Worm (Caenorhabditis elegans) whole organism, L2 larva: ENCODE measurements around the gene mdf-1.

Experiments
- aly-2 ChIP-seq: fragments of 150-350 bp; optimal IDR thresholded peaks from 2 replicates; lab custom pipeline; 2014; ENCODE audit warnings: missing biosample characterization, missing genetic modification characterization
- ama-1 ChIP-seq: fragments of 150-350 bp; optimal IDR thresholded peaks from 2 replicates; lab custom pipeline; 2018; ENCODE audit warnings: inconsistent platforms
- blmp-1 ChIP-seq: sonication (generic microtip); optimal IDR thresholded peaks from 2 replicates; lab custom pipeline; 2017; ENCODE audit warnings: missing genetic modification characterization, mild to moderate bottlenecking, missing compliant biosample characterization, antibody characterized with exemption, moderate library complexity; ENCODE audit not compliant: insufficient read depth
- ceh-82 ChIP-seq: fragments of 150-350 bp; optimal IDR thresholded peaks from 2 replicates; lab custom pipeline; 2014; ENCODE audit warnings: missing biosample characterization, missing genetic modification characterization
- dmd-4 ChIP-seq: sonication (generic microtip); optimal IDR thresholded peaks from 2 replicates; lab custom pipeline; 2017; ENCODE audit warnings: missing biosample characterization, missing genetic modification characterization
- egl-27 ChIP-seq: sonication (generic microtip); optimal IDR thresholded peaks from 3 replicates; lab custom pipeline; 2017; ENCODE audit warnings: missing biosample characterization, missing genetic modification reagents, missing genetic modification characterization
- elt-1 ChIP-seq: fragments of 150-350 bp; optimal IDR thresholded peaks from 2 replicates; lab custom pipeline; 2014; ENCODE audit warnings: missing biosample characterization, missing genetic modification characterization
- lin-39 ChIP-seq: fragments of 150-350 bp; optimal IDR thresholded peaks from 2 replicates; lab custom pipeline; 2014; ENCODE audit warnings: missing biosample characterization, missing genetic modification reagents, missing genetic modification characterization
- nhr-237 ChIP-seq: fragments of 150-350 bp; optimal IDR thresholded peaks from 2 replicates; lab custom pipeline; 2014; ENCODE audit warnings: missing biosample characterization, missing genetic modification characterization
- peb-1 ChIP-seq: fragments of 150-350 bp; optimal IDR thresholded peaks from 2 replicates; lab custom pipeline; 2014; ENCODE audit warnings: missing biosample characterization, missing genetic modification characterization
- skn-1 ChIP-seq: sonication (generic microtip); optimal IDR thresholded peaks from 2 replicates; lab custom pipeline; 2017; ENCODE audit warnings: missing biosample characterization, missing genetic modification characterization
- unc-62 ChIP-seq: fragments of 150-350 bp; optimal IDR thresholded peaks from 2 replicates; lab custom pipeline; 2014; ENCODE audit warnings: missing biosample characterization, missing genetic modification reagents, missing genetic modification characterization
- ztf-4 ChIP-seq: fragments of 150-350 bp; optimal IDR thresholded peaks from 2 replicates; lab custom pipeline; 2014; ENCODE audit warnings: missing biosample characterization, missing genetic modification characterization

- TF ChIP-seq ztf-4 (tag; lab: Kevin White, UChicago) (no peak), ceh-82 (tag; lab: Kevin White, UChicago) (no peak), ama-1 (lab: Kevin White, UChicago) (no peak), skn-1 (tag; lab: Kevin White, UChicago) (no peak), peb-1 (no peak), dmd-4 (tag; lab: Kevin White, UChicago) (no peak), elt-1 (no peak), egl-27 (tag; lab: Kevin White, UChicago) (no peak), nhr-237 (tag; lab: Kevin White, UChicago) (no peak), aly-2 (tag; lab: Kevin White, UChicago) (no peak), lin-39 (tag; lab: Kevin White, UChicago) (no peak), unc-62 (GFP tag; lab: Kevin White, UChicago) (no peak), blmp-1 (tag; lab: Kevin White, UChicago) (no peak)
These were observed 17.7 kb upstream of the mdf-1 start, which contains the start of gene rgef-1 for ce11 chrV:9561624-9562179.
